Fruit fly (Drosophila melanogaster): Measurements from ENCODE around the gene Dpm1.

dm6 chr2L:19546869-19547710 is 20.9 kb upstream of the Dpm1 start, which contains the start of gene CG10337:
- TF ChIP-seq CTCF (optimal IDR thresholded peaks at IDR 0.05) (no peak), CG8478 (optimal IDR thresholded peaks at IDR 0.05) (no peak)
